Fruit fly (Drosophila melanogaster): Measurements from ENCODE around the gene Pus10.
A peak's percentile ranks its signal among the peaks of the same experiment; 100 is the strongest.

The Pus10 gene

dm6 chr2L:131466-132270, 23.4 kb downstream of the Pus10 start, which contains the start of gene Gs1 (continued):
- TF ChIP-seq ewg (GFP tag; optimal IDR thresholded peaks at IDR 0.05) (peak; percentile 77), hbn (GFP tag; IDR thresholded peaks at IDR 0.05; ENCODE audit: partially characterized antibody) (peak; percentile 28), z (GFP tag; IDR thresholded peaks at IDR 0.05) (no peak), CG33213 (GFP tag; optimal IDR thresholded peaks at IDR 0.05) (no peak), CG4360 (GFP tag; IDR thresholded peaks at IDR 0.05) (no peak), pita (GFP tag; optimal IDR thresholded peaks at IDR 0.05) (no peak), nau (GFP tag; optimal IDR thresholded peaks at IDR 0.05) (peak; percentile 48), CG2199 (GFP tag; IDR thresholded peaks at IDR 0.05) (peak; percentile 98), CG12299 (tag; optimal IDR thresholded peaks at IDR 0.05) (peak; percentile 33), D19B (GFP tag; optimal IDR thresholded peaks at IDR 0.05) (no peak), bbx (GFP tag; IDR thresholded peaks at IDR 0.05; ENCODE audit: partially characterized antibody) (peak; percentile 65; the same call in 1 of the 2 replicates), zf30C (GFP tag; optimal IDR thresholded peaks at IDR 0.05) (no peak), eve (GFP tag; optimal IDR thresholded peaks at IDR 0.05) (peak in 1 of 2 experiments; percentile 87), gro (GFP tag; optimal IDR thresholded peaks at IDR 0.05) (peak; percentile 51), unpg (GFP tag; optimal IDR thresholded peaks at IDR 0.05) (peak; percentile 47), sqz (GFP tag; optimal IDR thresholded peaks at IDR 0.05) (peak; percentile 66), CG14710 (tag; optimal IDR thresholded peaks at IDR 0.05) (no peak), CG17802 (tag; optimal IDR thresholded peaks at IDR 0.05) (no peak), bsh (GFP tag; optimal IDR thresholded peaks at IDR 0.05) (peak in 1 of 2 experiments; percentile 66), aop (GFP tag; IDR thresholded peaks at IDR 0.05) (no peak), CG12659 (GFP tag; optimal IDR thresholded peaks at IDR 0.05) (peak; percentile 36), Dfd (GFP tag; optimal IDR thresholded peaks at IDR 0.05) (no peak), CG5180 (GFP tag; optimal IDR thresholded peaks at IDR 0.05) (peak; percentile 10), tx (GFP tag; optimal IDR thresholded peaks at IDR 0.05) (no peak), CG13624 (GFP tag; optimal IDR thresholded peaks at IDR 0.05) (no peak), CG2889 (GFP tag; IDR thresholded peaks at IDR 0.05) (no peak), ci (GFP tag; IDR thresholded peaks at IDR 0.05) (peak; percentile 81), sna (GFP tag; IDR thresholded peaks at IDR 0.05; ENCODE audit: partially characterized antibody) (0 out of 2 replicates have a peak, but pooled peaks have one; percentile 53), nerfin-1 (tag; optimal IDR thresholded peaks at IDR 0.05) (no peak), br (optimal IDR thresholded peaks at IDR 0.05) (no peak), CG12155 (GFP tag; optimal IDR thresholded peaks at IDR 0.05) (no peak), ATbp (GFP tag; optimal IDR thresholded peaks at IDR 0.05) (peak; percentile 38), Ravus (GFP tag; IDR thresholded peaks at IDR 0.05) (no peak), ato (GFP tag; IDR thresholded peaks at IDR 0.05; ENCODE audit: partially characterized antibody) (0 out of 2 replicates have a peak, but pooled peaks have one; percentile 53), CG3281 (GFP tag; optimal IDR thresholded peaks at IDR 0.05) (peak; percentile 9), CG1792 (GFP tag; optimal IDR thresholded peaks at IDR 0.05) (no peak), sim (GFP tag; IDR thresholded peaks at IDR 0.05) (no peak), CTCF (GFP tag; optimal IDR thresholded peaks at IDR 0.05) (peak; percentile 41), chm (GFP tag; IDR thresholded peaks at IDR 0.05) (peak; percentile 90), TFAM (GFP tag; optimal IDR thresholded peaks at IDR 0.05) (no peak), pzg (GFP tag; optimal IDR thresholded peaks at IDR 0.05) (no peak), jumu (GFP tag; optimal IDR thresholded peaks at IDR 0.05) (no peak), Opbp (GFP tag; IDR thresholded peaks at IDR 0.05; ENCODE audit: partially characterized antibody) (0 out of 3 replicates have a peak, but pooled peaks have one; percentile 45), CG9817 (tag; optimal IDR thresholded peaks at IDR 0.05) (no peak), Meics (GFP tag; optimal IDR thresholded peaks at IDR 0.05) (peak; percentile 26), sisA (GFP tag; IDR thresholded peaks at IDR 0.05) (no peak), D19A (tag; optimal IDR thresholded peaks at IDR 0.05) (peak; percentile 46), YL-1 (GFP tag; optimal IDR thresholded peaks at IDR 0.05) (peak; percentile 36), gcm (GFP tag; optimal IDR thresholded peaks at IDR 0.05) (peak; percentile 39)

Measured in whole organism, embryonic.